Fruit fly (Drosophila melanogaster) Kc167 (cell line): Measurements from ENCODE around the gene CG9130.

Experiments
- Myc ChIP-seq: fragments of >200 bp; optimal IDR thresholded peaks from 2 replicates; lab custom pipeline; 2017; ENCODE audit warnings: missing external identifiers
- Sin3A ChIP-seq: fragments of >200 bp; optimal IDR thresholded peaks from 2 replicates; lab custom pipeline; 2018; ENCODE audit warnings: missing external identifiers
- h ChIP-seq: fragments of >200 bp; optimal IDR thresholded peaks from 3 replicates; lab custom pipeline; 2018; ENCODE audit warnings: missing external identifiers
- insv ChIP-seq: fragments of >200 bp; optimal IDR thresholded peaks from 3 replicates; lab custom pipeline; 2018; ENCODE audit warnings: missing external identifiers
- psq ChIP-seq: fragments of >200 bp; optimal IDR thresholded peaks from 2 replicates; lab custom pipeline; 2017; ENCODE audit warnings: missing external identifiers

- TF ChIP-seq Myc (no peak), Sin3A (lab: Kevin White, UChicago) (no peak), psq (lab: Kevin White, UChicago) (no peak), h (lab: Kevin White, UChicago) (no peak), insv (no peak)
Observed at dm6 chr3L:1235426-1235825, 16.4 kb upstream of the CG9130 start, which contains the start of gene galene.
